Worm (Caenorhabditis elegans) whole organism, L3 larva: ENCODE measurements around the gene swt-5.

Source experiments
- ama-1 ChIP-seq: fragments of 150-350 bp; optimal IDR thresholded peaks from 2 replicates; lab custom pipeline; 2018
- fkh-2 ChIP-seq: fragments of 150-350 bp; optimal IDR thresholded peaks from 2 replicates; lab custom pipeline; 2014; ENCODE audit warnings: missing biosample characterization, missing genetic modification reagents, missing genetic modification characterization
- fos-1 ChIP-seq: fragments of 150-350 bp; optimal IDR thresholded peaks from 2 replicates; lab custom pipeline; 2014; ENCODE audit warnings: missing biosample characterization, missing genetic modification characterization
- lin-15B ChIP-seq: fragments of 150-350 bp; optimal IDR thresholded peaks from 2 replicates; lab custom pipeline; 2014; ENCODE audit warnings: missing biosample characterization, missing genetic modification characterization
- nhr-11 ChIP-seq: fragments of 150-350 bp; optimal IDR thresholded peaks from 2 replicates; lab custom pipeline; 2014; ENCODE audit warnings: missing biosample characterization, missing genetic modification characterization
- nhr-25 ChIP-seq: sonication (generic microtip); optimal IDR thresholded peaks from 2 replicates; lab custom pipeline; 2017; ENCODE audit warnings: missing biosample characterization, missing genetic modification characterization
- pqm-1 ChIP-seq: fragments of 150-350 bp; optimal IDR thresholded peaks from 2 replicates; lab custom pipeline; 2017; ENCODE audit warnings: missing biosample characterization, missing genetic modification characterization, inconsistent platforms
- unc-62 ChIP-seq: fragments of 150-350 bp; sonication (generic microtip); optimal IDR thresholded peaks from 4 replicates; lab custom pipeline; 2014; ENCODE audit warnings: missing biosample characterization, missing genetic modification reagents, missing genetic modification characterization
- zag-1 ChIP-seq: fragments of 150-350 bp; optimal IDR thresholded peaks from 2 replicates; lab custom pipeline; 2014; ENCODE audit warnings: missing biosample characterization, missing genetic modification characterization
- ztf-11 ChIP-seq: fragments of 150-350 bp; optimal IDR thresholded peaks from 2 replicates; lab custom pipeline; 2014; ENCODE audit warnings: missing biosample characterization, missing genetic modification characterization

ce11 chrV:9491440-9492160, 9.6 kb upstream of the swt-5 start, which contains the start of gene K06A4.7:
- TF ChIP-seq pqm-1 (peak; percentile 70), zag-1 (tag; lab: Kevin White, UChicago) (no peak), nhr-25 (tag; lab: Kevin White, UChicago) (no peak), ama-1 (lab: Kevin White, UChicago) (no peak), lin-15B (tag; lab: Kevin White, UChicago) (no peak), nhr-11 (tag; lab: Kevin White, UChicago) (no peak), unc-62 (no peak), fkh-2 (tag; lab: Kevin White, UChicago) (no peak), ztf-11 (no peak), fos-1 (tag; lab: Kevin White, UChicago) (no peak)
